Fruit fly (Drosophila melanogaster) whole organism, pupa: ENCODE measurements around the gene SMC5.

Experiments
- CG10348 ChIP-seq: fragments of 200-800 bp; sonication (Bioruptor generic); IDR thresholded peaks from 2 replicates; pipeline ENCODE4 v1.3.6; 2022; ENCODE audit warnings: missing biosample characterization, missing genetic modification characterization
- CG12605 ChIP-seq: fragments of 200-800 bp; sonication (Bioruptor generic); IDR thresholded peaks from 2 replicates; pipeline ENCODE4 v1.3.6; 2022; ENCODE audit warnings: missing biosample characterization, missing genetic modification characterization
- CG13204 ChIP-seq: fragments of 200-800 bp; sonication (Bioruptor generic); optimal IDR thresholded peaks from 2 replicates; lab custom pipeline; 2018; ENCODE audit warnings: missing biosample characterization, mild to moderate bottlenecking, missing genetic modification characterization, moderate library complexity
- CG14655 ChIP-seq: fragments of 200-800 bp; sonication (Bioruptor generic); optimal IDR thresholded peaks from 3 replicates; lab custom pipeline; 2017; ENCODE audit warnings: mild to moderate bottlenecking, missing biosample characterization, missing genetic modification reagents, missing genetic modification characterization
- CG15710 ChIP-seq: fragments of 200-800 bp; sonication (Bioruptor generic); optimal IDR thresholded peaks from 2 replicates; lab custom pipeline; 2018; ENCODE audit warnings: missing biosample characterization, mild to moderate bottlenecking, missing genetic modification characterization, moderate library complexity
- CG17806 ChIP-seq: fragments of 200-800 bp; sonication (Bioruptor generic); optimal IDR thresholded peaks from 2 replicates; lab custom pipeline; 2018; ENCODE audit warnings: missing biosample characterization, mild to moderate bottlenecking, missing genetic modification characterization, moderate library complexity
- CG32121 ChIP-seq: fragments of 200-800 bp; sonication (Bioruptor generic); IDR thresholded peaks from 2 replicates; pipeline ENCODE4 v1.3.6; 2022; ENCODE audit warnings: missing biosample characterization, missing genetic modification characterization
- CG34367 ChIP-seq: fragments of 200-800 bp; sonication (Bioruptor generic); optimal IDR thresholded peaks from 2 replicates; lab custom pipeline; 2018; ENCODE audit warnings: missing biosample characterization, mild to moderate bottlenecking, missing genetic modification characterization
- CG4496 ChIP-seq: fragments of 200-800 bp; sonication (Bioruptor generic); IDR thresholded peaks from 3 replicates; pipeline ENCODE4 v1.3.6; 2022; ENCODE audit warnings: missing biosample characterization, missing genetic modification characterization
- CG8159 ChIP-seq: fragments of 200-800 bp; sonication (Bioruptor generic); optimal IDR thresholded peaks from 3 replicates; lab custom pipeline; 2018; ENCODE audit warnings: missing biosample characterization, mild to moderate bottlenecking, missing genetic modification characterization, moderate library complexity
- CG8301 ChIP-seq: fragments of 200-800 bp; sonication (Bioruptor generic); optimal IDR thresholded peaks from 2 replicates; lab custom pipeline; 2018; ENCODE audit warnings: missing biosample characterization, mild to moderate bottlenecking, missing genetic modification characterization
- CG9948 ChIP-seq: fragments of 200-800 bp; sonication (Bioruptor generic); optimal IDR thresholded peaks from 2 replicates; lab custom pipeline; 2018; ENCODE audit warnings: missing biosample characterization, mild to moderate bottlenecking, missing genetic modification characterization, moderate library complexity
- D1 ChIP-seq: fragments of 200-800 bp; sonication (Bioruptor generic); optimal IDR thresholded peaks from 2 replicates; lab custom pipeline; 2018; ENCODE audit warnings: missing biosample characterization, mild to moderate bottlenecking, missing genetic modification characterization, moderate library complexity
- EcR ChIP-seq: fragments of 200-800 bp; sonication (Bioruptor generic); optimal IDR thresholded peaks from 3 replicates; lab custom pipeline; 2019; ENCODE audit warnings: missing biosample characterization, missing genetic modification characterization, mild to moderate bottlenecking, moderate library complexity, missing genetic modification reagents
- Ets98B ChIP-seq: fragments of 200-800 bp; sonication (Bioruptor generic); IDR thresholded peaks from 2 replicates; pipeline ENCODE4 v1.3.6; 2022; ENCODE audit warnings: missing biosample characterization, missing genetic modification characterization
- Pif1B ChIP-seq: fragments of 200-800 bp; sonication (Bioruptor generic); optimal IDR thresholded peaks from 3 replicates; lab custom pipeline; 2016; ENCODE audit warnings: missing biosample characterization, missing genetic modification characterization
- Snoo ChIP-seq: fragments of 200-800 bp; sonication (Bioruptor generic); optimal IDR thresholded peaks from 3 replicates; lab custom pipeline; 2017; ENCODE audit warnings: missing biosample characterization, mild to moderate bottlenecking, missing genetic modification characterization, inconsistent platforms
- fd96Ca ChIP-seq: fragments of 200-800 bp; sonication (Bioruptor generic); IDR thresholded peaks from 3 replicates; pipeline ENCODE4 v1.3.6; 2022; ENCODE audit warnings: missing biosample characterization, missing genetic modification characterization
- gl ChIP-seq: fragments of 200-800 bp; sonication (Bioruptor generic); optimal IDR thresholded peaks from 2 replicates; lab custom pipeline; 2018; ENCODE audit warnings: missing biosample characterization, mild to moderate bottlenecking, missing genetic modification characterization
- rn ChIP-seq: fragments of 200-800 bp; sonication (Bioruptor generic); IDR thresholded peaks from 2 replicates; pipeline ENCODE4 v1.3.6; 2022; ENCODE audit warnings: missing biosample characterization, missing genetic modification characterization

The SMC5 gene

dm6 chr3L:21568848-21569372 lies at the start of gene SMC5, which contains the start of gene CRIF:
TSS of gene SMC5 (plus strand) at chr3L:21569176.
TSS of gene CRIF (minus strand) at chr3L:21568898.
- no peak for TF ChIP-seq CG4496 (GFP tag; lab: Robert Waterston, UW)
- TF ChIP-seq fd96Ca, result no peak
- TF ChIP-seq rn (GFP tag; lab: Robert Waterston, UW), result no peak
- no peak for TF ChIP-seq EcR (GFP tag; lab: Kevin White, UChicago)
- peak; percentile 33 for TF ChIP-seq CG17806 (tag; lab: Kevin White, UChicago)
- TF ChIP-seq D1 (tag; lab: Kevin White, UChicago), result peak; percentile 44
- peak; percentile 22; the same call in 1 of the 2 replicates for TF ChIP-seq CG32121
- no peak for TF ChIP-seq CG8301 (tag; lab: Kevin White, UChicago)
- no peak for TF ChIP-seq CG9948 (tag; lab: Kevin White, UChicago)
- TF ChIP-seq CG12605 (GFP tag; lab: Robert Waterston, UW), result no peak
- TF ChIP-seq CG14655 (GFP tag; lab: Kevin White, UChicago), result no peak

DNA sequence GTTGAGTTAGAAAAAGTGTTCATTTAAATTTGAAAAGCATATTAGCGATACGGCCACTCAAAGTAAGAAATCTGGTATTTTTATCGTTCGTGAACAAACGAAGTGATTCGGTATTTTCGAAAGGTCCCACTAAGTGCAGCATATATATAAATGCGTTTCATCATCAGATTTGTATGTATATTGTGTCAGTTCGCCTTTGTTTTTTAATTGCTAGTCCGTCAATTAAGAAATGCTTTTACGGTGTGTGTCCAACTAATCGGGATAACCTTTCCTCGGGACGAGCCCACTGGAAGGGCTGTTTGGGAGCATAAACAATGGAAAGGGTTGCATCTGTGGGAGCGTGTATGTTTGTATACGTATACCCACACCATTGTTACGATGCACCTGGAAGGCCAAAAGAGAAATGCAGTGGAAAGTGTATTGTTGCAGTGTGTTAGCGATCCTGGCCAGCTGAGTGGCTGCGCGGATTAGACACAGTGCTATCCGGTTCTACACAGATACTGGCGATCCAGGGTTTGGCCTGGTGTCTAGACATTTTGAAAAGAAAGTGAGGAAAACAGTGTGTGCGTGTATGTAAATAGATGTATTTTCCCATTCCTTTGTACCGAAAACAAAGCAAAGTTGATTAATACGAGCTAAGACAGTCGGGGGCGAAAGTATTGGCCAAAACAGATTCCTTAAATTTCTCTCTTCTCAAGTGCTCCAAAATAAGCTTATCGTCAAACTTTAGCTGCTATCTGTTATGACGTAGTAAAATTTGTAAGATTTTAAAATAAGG lies 45.7 kb upstream of the SMC5 start, which contains the start of gene CG7611:
Gene CG7611, plus strand, starts transcription at position 128 of the 778 bp plus-strand sequence.
- TF ChIP-seq EcR (GFP tag; lab: Kevin White, UChicago), result peak; percentile 15
- TF ChIP-seq CG9948 (tag; lab: Kevin White, UChicago), result no peak
- TF ChIP-seq, all 21 proteins: peak for 1

- TF ChIP-seq Ets98B (GFP tag; lab: Robert Waterston, UW) (peak; percentile 60), CG15710 (tag; lab: Kevin White, UChicago) (peak; percentile 33), CG8301 (tag; lab: Kevin White, UChicago) (peak; percentile 44), CG34367 (no peak), CG32121 (peak; percentile 67), CG17806 (tag; lab: Kevin White, UChicago) (peak; percentile 38), CG9948 (tag; lab: Kevin White, UChicago) (peak; percentile 4), Pif1B (GFP tag; lab: Kevin White, UChicago) (peak; percentile 54), Snoo (tag; lab: Kevin White, UChicago) (peak; percentile 16), CG13204 (GFP tag; lab: Kevin White, UChicago) (no peak)
- TF ChIP-seq, all 21 proteins: peak for 8
Observed at dm6 chr3L:21524071-21524889, 44.7 kb upstream of the SMC5 start.

dm6 chr3L:21529108-21529507 lies 39.9 kb upstream of the SMC5 start, which contains the start of gene Arv1:
TSS of gene Arv1 (minus strand) at chr3L:21529333.
- TF ChIP-seq CG4496 (GFP tag; lab: Robert Waterston, UW) (no peak), rn (GFP tag; lab: Robert Waterston, UW) (no peak), CG12605 (GFP tag; lab: Robert Waterston, UW) (no peak), Snoo (tag; lab: Kevin White, UChicago) (no peak), CG10348 (GFP tag; lab: Robert Waterston, UW) (no peak), CG34367 (no peak), CG14655 (GFP tag; lab: Kevin White, UChicago) (no peak), Ets98B (GFP tag; lab: Robert Waterston, UW) (no peak)

DNA sequence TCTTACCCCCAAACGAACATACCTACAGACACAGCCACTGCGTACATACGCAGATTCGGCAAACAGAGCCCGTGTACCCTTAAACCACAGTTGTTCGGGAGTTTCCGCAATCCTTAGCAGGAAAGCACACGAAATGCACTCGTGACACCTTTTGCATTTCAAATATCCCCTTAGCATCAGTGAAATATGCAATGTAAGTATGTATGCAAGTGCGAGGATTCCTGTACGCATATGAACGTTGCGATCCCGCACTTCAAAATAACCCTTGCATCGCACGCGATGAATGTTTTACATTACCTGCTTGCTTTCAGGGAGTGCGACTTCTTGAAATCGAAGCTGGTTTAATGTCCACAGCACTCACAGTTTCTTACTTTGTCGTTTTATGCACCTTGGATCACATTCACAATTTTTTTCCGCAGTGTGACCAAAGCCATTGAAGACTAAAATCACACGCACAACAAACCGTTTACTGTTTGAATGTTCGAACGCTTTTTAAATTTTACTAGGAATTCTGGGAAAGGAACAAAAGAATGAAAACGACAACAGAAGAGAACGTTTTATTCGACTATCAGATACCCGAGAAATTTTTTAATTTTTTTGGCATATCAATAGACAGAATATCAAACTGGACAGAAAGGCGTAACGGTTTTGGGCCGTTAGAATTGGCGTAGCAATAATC lies 35.6 kb upstream of the SMC5 start, which contains the start of gene Mkrn1:
Gene Mkrn1, minus strand, starts transcription at position 444 of the 679 bp plus-strand sequence.
- TF ChIP-seq CG34367, result no peak
- TF ChIP-seq CG12605 (GFP tag; lab: Robert Waterston, UW), result no peak
- no peak for TF ChIP-seq rn (GFP tag; lab: Robert Waterston, UW)
- TF ChIP-seq CG10348 (GFP tag; lab: Robert Waterston, UW), result no peak
- TF ChIP-seq Snoo (tag; lab: Kevin White, UChicago), result no peak
- no peak for TF ChIP-seq CG32121
- no peak for TF ChIP-seq CG14655 (GFP tag; lab: Kevin White, UChicago)
- no peak for TF ChIP-seq EcR (GFP tag; lab: Kevin White, UChicago)
- TF ChIP-seq D1 (tag; lab: Kevin White, UChicago), result no peak
- no peak for TF ChIP-seq gl
- TF ChIP-seq CG8159, result no peak
- no peak for TF ChIP-seq CG4496 (GFP tag; lab: Robert Waterston, UW)
- no peak for TF ChIP-seq Pif1B (GFP tag; lab: Kevin White, UChicago)
- TF ChIP-seq CG17806 (tag; lab: Kevin White, UChicago), result no peak
- TF ChIP-seq Ets98B (GFP tag; lab: Robert Waterston, UW), result no peak
- no peak for TF ChIP-seq CG13204 (GFP tag; lab: Kevin White, UChicago)
